Worm (Caenorhabditis elegans): ENCODE data around the gene C04B4.5.

ce11 chrX:12273870-12274269, 14.3 kb downstream of the C04B4.5 start, which contains the start of gene H19J13.2:
- no peak for TF ChIP-seq pha-4 (tag; optimal IDR thresholded peaks at IDR 0.05)
- TF ChIP-seq mls-2 (tag; optimal IDR thresholded peaks at IDR 0.05): no peak
- no peak for TF ChIP-seq flh-1 (GFP tag; optimal IDR thresholded peaks at IDR 0.05)
- TF ChIP-seq ztf-11 (tag; optimal IDR thresholded peaks at IDR 0.05): no peak

Measured in whole organism, mixed stage, embryonic.